Worm (Caenorhabditis elegans) whole organism, mixed stage, embryonic: ENCODE measurements around the gene ZK899.6.

Experiments used
- M03D4.4 ChIP-seq: sonication (generic microtip); optimal IDR thresholded peaks from 2 replicates; lab custom pipeline; 2017; ENCODE audit warnings: mild to moderate bottlenecking, missing genetic modification characterization, missing compliant biosample characterization
- bed-3 ChIP-seq: fragments of 200-800 bp; sonication (Bioruptor generic); optimal IDR thresholded peaks from 3 replicates; lab custom pipeline; 2018; ENCODE audit warnings: mild to moderate bottlenecking, missing genetic modification characterization, moderate library complexity, missing compliant biosample characterization
- blmp-1 ChIP-seq: fragments of 150-350 bp; optimal IDR thresholded peaks from 2 replicates; lab custom pipeline; 2014; ENCODE audit warnings: missing biosample characterization, missing genetic modification characterization
- ceh-39 ChIP-seq: fragments of 150-350 bp; optimal IDR thresholded peaks from 2 replicates; lab custom pipeline; 2014; ENCODE audit warnings: missing biosample characterization, missing genetic modification characterization
- ceh-43 ChIP-seq: fragments of 200-800 bp; sonication (Bioruptor generic); optimal IDR thresholded peaks from 2 replicates; lab custom pipeline; 2018; ENCODE audit warnings: mild to moderate bottlenecking, missing genetic modification characterization, moderate library complexity, missing compliant biosample characterization
- ceh-83 ChIP-seq: fragments of 200-800 bp; sonication (Bioruptor generic); optimal IDR thresholded peaks from 2 replicates; lab custom pipeline; 2018; ENCODE audit warnings: mild to moderate bottlenecking, missing genetic modification characterization, missing compliant biosample characterization
- cnd-1 ChIP-seq: fragments of 200-800 bp; sonication (Bioruptor generic); optimal IDR thresholded peaks from 2 replicates; lab custom pipeline; 2018; ENCODE audit warnings: mild to moderate bottlenecking, missing genetic modification characterization, missing compliant biosample characterization
- drap-1 ChIP-seq: fragments of 200-800 bp; sonication (Bioruptor generic); optimal IDR thresholded peaks from 3 replicates; lab custom pipeline; 2018; ENCODE audit warnings: mild to moderate bottlenecking, missing genetic modification characterization, missing compliant biosample characterization
- elt-1 ChIP-seq: sonication (generic microtip); optimal IDR thresholded peaks from 2 replicates; lab custom pipeline; 2017; ENCODE audit warnings: missing genetic modification characterization, mild to moderate bottlenecking, missing compliant biosample characterization, antibody characterized with exemption, moderate library complexity, borderline replicate concordance; ENCODE audit not compliant: insufficient read depth
- elt-3 ChIP-seq: fragments of 150-350 bp; optimal IDR thresholded peaks from 2 replicates; lab custom pipeline; 2014; ENCODE audit warnings: missing biosample characterization, missing genetic modification characterization
- flh-1 ChIP-seq: fragments of 200-800 bp; sonication (Bioruptor generic); optimal IDR thresholded peaks from 2 replicates; lab custom pipeline; 2018; ENCODE audit warnings: mild to moderate bottlenecking, missing genetic modification characterization, moderate library complexity, missing compliant biosample characterization
- ham-2 ChIP-seq: fragments of 200-800 bp; sonication (Bioruptor generic); optimal IDR thresholded peaks from 2 replicates; lab custom pipeline; 2018; ENCODE audit warnings: mild to moderate bottlenecking, missing genetic modification characterization, missing compliant biosample characterization
- hlh-1 ChIP-seq: fragments of 150-350 bp; optimal IDR thresholded peaks from 2 replicates; lab custom pipeline; 2014; ENCODE audit warnings: missing biosample characterization, missing genetic modification reagents, missing genetic modification characterization
- lin-32 ChIP-seq: fragments of 200-800 bp; sonication (Bioruptor generic); optimal IDR thresholded peaks from 2 replicates; lab custom pipeline; 2018; ENCODE audit warnings: mild to moderate bottlenecking, missing genetic modification characterization, missing compliant biosample characterization
- lsy-2 ChIP-seq: fragments of 150-350 bp; optimal IDR thresholded peaks from 2 replicates; lab custom pipeline; 2014; ENCODE audit warnings: missing biosample characterization, missing genetic modification characterization
- mab-5 ChIP-seq: fragments of 150-350 bp; optimal IDR thresholded peaks from 2 replicates; lab custom pipeline; 2014; ENCODE audit warnings: missing biosample characterization, missing genetic modification characterization
- mep-1 ChIP-seq: fragments of 150-350 bp; optimal IDR thresholded peaks from 2 replicates; lab custom pipeline; 2017; ENCODE audit warnings: missing biosample characterization, missing genetic modification reagents, missing genetic modification characterization, inconsistent platforms
- mls-2 ChIP-seq: sonication (generic microtip); optimal IDR thresholded peaks from 2 replicates; lab custom pipeline; 2016; ENCODE audit warnings: mild to moderate bottlenecking, missing genetic modification characterization, moderate library complexity, missing compliant biosample characterization
- nhr-12 ChIP-seq: fragments of 150-350 bp; optimal IDR thresholded peaks from 2 replicates; lab custom pipeline; 2014; ENCODE audit warnings: missing biosample characterization, missing genetic modification characterization
- nhr-2 ChIP-seq: fragments of 150-350 bp; optimal IDR thresholded peaks from 2 replicates; lab custom pipeline; 2014; ENCODE audit warnings: missing biosample characterization, missing genetic modification characterization
- nhr-237 ChIP-seq: fragments of 150-350 bp; optimal IDR thresholded peaks from 2 replicates; lab custom pipeline; 2014; ENCODE audit warnings: missing biosample characterization, missing genetic modification characterization
- nhr-28 ChIP-seq: fragments of 150-350 bp; optimal IDR thresholded peaks from 2 replicates; lab custom pipeline; 2014; ENCODE audit warnings: missing biosample characterization, missing genetic modification characterization
- nhr-76 ChIP-seq: sonication (generic microtip); optimal IDR thresholded peaks from 2 replicates; lab custom pipeline; 2017; ENCODE audit warnings: missing biosample characterization, missing genetic modification characterization
- pha-4 ChIP-seq: fragments of 150-350 bp; optimal IDR thresholded peaks from 2 replicates; lab custom pipeline; 2018; ENCODE audit warnings: missing biosample characterization, missing genetic modification reagents, missing genetic modification characterization
- sem-2 ChIP-seq: fragments of 200-800 bp; sonication (Bioruptor generic); optimal IDR thresholded peaks from 2 replicates; lab custom pipeline; 2018; ENCODE audit warnings: mild to moderate bottlenecking, missing genetic modification characterization, missing compliant biosample characterization
- snpc-4 ChIP-seq: fragments of 150-350 bp; optimal IDR thresholded peaks from 2 replicates; lab custom pipeline; 2014; ENCODE audit warnings: missing biosample characterization, missing genetic modification characterization
- sptf-1 ChIP-seq: sonication (generic microtip); optimal IDR thresholded peaks from 2 replicates; lab custom pipeline; 2017; ENCODE audit warnings: mild to moderate bottlenecking, missing genetic modification characterization, moderate library complexity, missing compliant biosample characterization
- tbx-8 ChIP-seq: fragments of 200-800 bp; sonication (Bioruptor generic); optimal IDR thresholded peaks from 2 replicates; lab custom pipeline; 2018; ENCODE audit warnings: mild to moderate bottlenecking, missing genetic modification characterization, moderate library complexity, missing compliant biosample characterization
- unc-120 ChIP-seq: sonication (generic microtip); optimal IDR thresholded peaks from 2 replicates; lab custom pipeline; 2017; ENCODE audit warnings: missing genetic modification characterization, missing compliant biosample characterization; ENCODE audit not compliant: poor library complexity, severe bottlenecking
- unc-39 ChIP-seq: fragments of 150-350 bp; optimal IDR thresholded peaks from 2 replicates; lab custom pipeline; 2014; ENCODE audit warnings: missing biosample characterization, missing genetic modification characterization
- unc-62 ChIP-seq: fragments of 150-350 bp; optimal IDR thresholded peaks from 2 replicates; lab custom pipeline; 2014; ENCODE audit warnings: missing biosample characterization, missing genetic modification reagents, missing genetic modification characterization
- zip-8 ChIP-seq: fragments of 150-350 bp; optimal IDR thresholded peaks from 2 replicates; lab custom pipeline; 2014; ENCODE audit warnings: missing biosample characterization, missing genetic modification characterization
- ztf-11 ChIP-seq: fragments of 150-350 bp; optimal IDR thresholded peaks from 2 replicates; lab custom pipeline; 2014; ENCODE audit warnings: missing biosample characterization, missing genetic modification characterization

The ZK899.6 gene

ce11 chrX:9483754-9484153 is 20.6 kb downstream of the ZK899.6 start:
- no peak for TF ChIP-seq ceh-43 (GFP tag; lab: Kevin White, UChicago)
- TF ChIP-seq ztf-11 (tag; lab: Kevin White, UChicago) = no peak
- TF ChIP-seq cnd-1 = no peak
- TF ChIP-seq ham-2 = no peak
- no peak for TF ChIP-seq lin-32 (GFP tag; lab: Kevin White, UChicago)
- no peak for TF ChIP-seq unc-62
- TF ChIP-seq lsy-2 = no peak
- no peak for TF ChIP-seq nhr-76 (tag; lab: Kevin White, UChicago)
- no peak for TF ChIP-seq snpc-4
- no peak for TF ChIP-seq ceh-39 (tag; lab: Kevin White, UChicago)
- no peak for TF ChIP-seq elt-3 (tag; lab: Kevin White, UChicago)
- TF ChIP-seq nhr-28 = no peak
- TF ChIP-seq unc-39 = no peak
- TF ChIP-seq blmp-1 (tag; lab: Kevin White, UChicago) = no peak
- TF ChIP-seq hlh-1 (tag; lab: Kevin White, UChicago) = no peak
- TF ChIP-seq mls-2 (tag; lab: Kevin White, UChicago) = no peak
- no peak for TF ChIP-seq nhr-237 (tag; lab: Kevin White, UChicago)
- no peak for TF ChIP-seq mab-5

ce11 chrX:9486160-9486559 is 23.0 kb downstream of the ZK899.6 start:
- TF ChIP-seq elt-1 (no peak), pha-4 (tag; lab: Kevin White, UChicago) (no peak), mab-5 (no peak), unc-120 (tag; lab: Kevin White, UChicago) (no peak), lin-32 (GFP tag; lab: Kevin White, UChicago) (no peak), snpc-4 (no peak), ceh-43 (GFP tag; lab: Kevin White, UChicago) (no peak), ham-2 (no peak), flh-1 (GFP tag; lab: Kevin White, UChicago) (no peak), blmp-1 (tag; lab: Kevin White, UChicago) (no peak), drap-1 (GFP tag; lab: Kevin White, UChicago) (no peak), zip-8 (tag; lab: Kevin White, UChicago) (no peak), nhr-12 (tag; lab: Kevin White, UChicago) (no peak), ceh-83 (no peak), M03D4.4 (tag; lab: Kevin White, UChicago) (no peak), sptf-1 (tag; lab: Kevin White, UChicago) (no peak)

ce11 chrX:9489578-9489977 is 26.4 kb downstream of the ZK899.6 start:
- TF ChIP-seq ceh-83 (no peak), drap-1 (GFP tag; lab: Kevin White, UChicago) (no peak), M03D4.4 (tag; lab: Kevin White, UChicago) (no peak), ztf-11 (tag; lab: Kevin White, UChicago) (no peak), unc-62 (no peak), sptf-1 (tag; lab: Kevin White, UChicago) (no peak), tbx-8 (no peak), nhr-237 (tag; lab: Kevin White, UChicago) (no peak), cnd-1 (no peak), zip-8 (tag; lab: Kevin White, UChicago) (no peak), nhr-2 (no peak), lin-32 (GFP tag; lab: Kevin White, UChicago) (no peak), pha-4 (tag; lab: Kevin White, UChicago) (no peak), mls-2 (tag; lab: Kevin White, UChicago) (no peak), nhr-76 (tag; lab: Kevin White, UChicago) (no peak), mep-1 (tag; lab: Kevin White, UChicago) (no peak)

ce11 chrX:9491439-9491838 is 28.3 kb downstream of the ZK899.6 start:
- no peak for TF ChIP-seq ceh-39 (tag; lab: Kevin White, UChicago)
- TF ChIP-seq nhr-12 (tag; lab: Kevin White, UChicago) = no peak
- TF ChIP-seq flh-1 (GFP tag; lab: Kevin White, UChicago) = no peak
- TF ChIP-seq mls-2 (tag; lab: Kevin White, UChicago) = no peak
- TF ChIP-seq snpc-4 = no peak
- no peak for TF ChIP-seq nhr-237 (tag; lab: Kevin White, UChicago)
- no peak for TF ChIP-seq sptf-1 (tag; lab: Kevin White, UChicago)
- TF ChIP-seq ceh-43 (GFP tag; lab: Kevin White, UChicago) = no peak
- no peak for TF ChIP-seq nhr-2
- TF ChIP-seq blmp-1 (tag; lab: Kevin White, UChicago) = no peak
- no peak for TF ChIP-seq unc-39
- no peak for TF ChIP-seq sem-2 (GFP tag; lab: Kevin White, UChicago)
- TF ChIP-seq unc-62 = no peak
- no peak for TF ChIP-seq elt-1
- TF ChIP-seq bed-3 = no peak
- no peak for TF ChIP-seq elt-3 (tag; lab: Kevin White, UChicago)
- TF ChIP-seq ceh-83 = no peak
- TF ChIP-seq ham-2 = no peak
- TF ChIP-seq lin-32 (GFP tag; lab: Kevin White, UChicago) = no peak
